Worm (Caenorhabditis elegans): ENCODE data around the gene nhr-118.
A peak's percentile ranks its signal among the peaks of the same experiment; 100 is the strongest.

The nhr-118 gene

DNA sequence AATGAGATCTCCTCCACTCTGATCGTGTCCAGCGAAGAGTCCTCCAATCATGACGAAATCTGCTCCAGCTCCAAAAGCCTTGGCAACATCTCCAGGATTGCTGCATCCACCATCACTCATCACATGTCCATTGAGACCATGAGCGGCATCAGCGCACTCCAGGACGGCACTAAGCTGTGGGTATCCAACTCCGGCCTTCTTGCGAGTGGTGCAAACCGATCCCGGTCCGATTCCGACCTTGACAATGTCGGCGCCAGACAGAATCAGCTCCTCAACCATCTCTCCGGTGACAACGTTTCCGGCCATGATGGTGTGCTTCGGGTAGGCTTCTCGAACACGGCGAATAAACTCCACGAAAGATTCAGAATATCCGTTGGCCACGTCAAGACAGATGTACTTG lies 37.1 kb upstream of the nhr-118 start:
- TF ChIP-seq set-16 (GFP tag; IDR thresholded peaks at IDR 0.05) (peak; percentile 55; the same call in 1 of the 2 replicates), ceh-20 (GFP tag; IDR thresholded peaks at IDR 0.05) (no peak)

DNA sequence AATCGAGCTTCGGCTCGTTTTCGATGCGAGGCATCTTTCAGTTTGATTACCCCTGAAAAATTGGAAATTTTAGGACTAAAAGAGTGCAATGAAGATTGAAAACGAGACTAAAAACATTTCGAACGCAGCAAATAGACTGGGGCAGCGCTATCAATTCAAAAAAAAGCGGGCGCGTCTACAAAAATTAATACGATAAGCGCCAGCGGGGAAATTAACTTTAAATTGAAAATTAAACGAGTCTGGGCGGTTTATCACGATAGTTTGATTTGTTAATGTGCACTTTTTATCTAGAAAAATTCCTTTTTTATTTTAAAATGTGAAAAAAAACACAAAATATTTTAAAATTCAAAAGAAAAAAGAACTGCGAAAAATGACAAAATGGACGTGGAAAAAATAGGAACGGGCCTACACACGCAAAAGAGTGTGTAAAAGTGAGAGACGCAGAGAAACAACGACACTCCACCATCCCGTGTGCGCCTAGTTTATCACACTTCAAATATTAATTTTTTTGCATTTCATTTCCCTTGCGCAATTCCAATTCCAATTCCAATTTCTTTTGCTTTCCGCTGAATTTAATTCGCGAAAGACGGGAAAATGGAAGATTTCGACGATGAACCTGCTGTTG lies 36.2 kb upstream of the nhr-118 start, which contains the start of the genes gmpr-1 and fipp-1:
TSS of gene gmpr-1 (minus strand) at position 75 of the 625 bp plus-strand sequence.
TSS of gene fipp-1 (plus strand) at position 499 of the 625 bp plus-strand sequence.
- peak; percentile 23 for TF ChIP-seq hlh-11 (tag; optimal IDR thresholded peaks at IDR 0.05)
- no peak for TF ChIP-seq unc-62 (GFP tag; optimal IDR thresholded peaks at IDR 0.05 in 1 of 2)
- TF ChIP-seq unc-62 (tag; optimal IDR thresholded peaks at IDR 0.05) = no peak
- peak; percentile 42 for TF ChIP-seq hlh-30 (tag; optimal IDR thresholded peaks at IDR 0.05; ENCODE audit: insufficient read depth)
- peak in 1 of 2 experiments; percentile 73 for TF ChIP-seq lsy-2 (tag; optimal IDR thresholded peaks at IDR 0.05)
- 0 out of 2 replicates have a peak, but pooled peaks have one; percentile 26 for TF ChIP-seq pha-4 (GFP tag; IDR thresholded peaks at IDR 0.05)
- TF ChIP-seq pha-4 (tag; optimal IDR thresholded peaks at IDR 0.05) = no peak
- TF ChIP-seq hmg-1.1 (GFP tag; IDR thresholded peaks at IDR 0.05) = peak; percentile 53
- TF ChIP-seq pqm-1 (tag; optimal IDR thresholded peaks at IDR 0.05) = peak; percentile 67
- TF ChIP-seq Y48G9A.11 (GFP tag; IDR thresholded peaks at IDR 0.05) = peak; percentile 80
- TF ChIP-seq mdl-1 (tag; optimal IDR thresholded peaks at IDR 0.05) = peak in 1 of 2 experiments; percentile 8
- peak; percentile 31; the same call in 1 of the 2 replicates for TF ChIP-seq lin-38 (GFP tag; IDR thresholded peaks at IDR 0.05)
- no peak for TF ChIP-seq lin-13 (GFP tag; optimal IDR thresholded peaks at IDR 0.05)
- no peak for TF ChIP-seq mxl-2 (GFP tag; conservative IDR thresholded peaks at IDR 0.05)
- peak; percentile 67 for TF ChIP-seq dpl-1 (GFP tag; optimal IDR thresholded peaks at IDR 0.05)
- peak in 1 of 2 experiments; percentile 21 for TF ChIP-seq hif-1 (tag; optimal IDR thresholded peaks at IDR 0.05)
- TF ChIP-seq T20F7.1 (GFP tag; optimal IDR thresholded peaks at IDR 0.05) = peak; percentile 99
- TF ChIP-seq egl-27 (tag; optimal IDR thresholded peaks at IDR 0.05) = no peak
- TF ChIP-seq dve-1 (tag; optimal IDR thresholded peaks at IDR 0.05; ENCODE audit: insufficient read depth) = peak; percentile 51
- TF ChIP-seq nhr-111 (GFP tag; optimal IDR thresholded peaks at IDR 0.05) = no peak
- no peak for TF ChIP-seq nhr-6 (tag; optimal IDR thresholded peaks at IDR 0.05)
- TF ChIP-seq mep-1 (tag; optimal IDR thresholded peaks at IDR 0.05) = no peak
- TF ChIP-seq nhr-28 (tag; optimal IDR thresholded peaks at IDR 0.05) = no peak
- TF ChIP-seq nhr-10 (tag; optimal IDR thresholded peaks at IDR 0.05) = no peak
- no peak for TF ChIP-seq ama-1 (optimal IDR thresholded peaks at IDR 0.05)
- peak; percentile 60 for TF ChIP-seq mes-2 (tag; optimal IDR thresholded peaks at IDR 0.05; ENCODE audit: poor library complexity, severe bottlenecking)
- no peak for TF ChIP-seq unc-39 (tag; optimal IDR thresholded peaks at IDR 0.05)
- peak; percentile 5 for TF ChIP-seq nhr-25 (tag; optimal IDR thresholded peaks at IDR 0.05; ENCODE audit: borderline replicate concordance, insufficient read depth)
- no peak for TF ChIP-seq lin-39 (tag; optimal IDR thresholded peaks at IDR 0.05)

DNA sequence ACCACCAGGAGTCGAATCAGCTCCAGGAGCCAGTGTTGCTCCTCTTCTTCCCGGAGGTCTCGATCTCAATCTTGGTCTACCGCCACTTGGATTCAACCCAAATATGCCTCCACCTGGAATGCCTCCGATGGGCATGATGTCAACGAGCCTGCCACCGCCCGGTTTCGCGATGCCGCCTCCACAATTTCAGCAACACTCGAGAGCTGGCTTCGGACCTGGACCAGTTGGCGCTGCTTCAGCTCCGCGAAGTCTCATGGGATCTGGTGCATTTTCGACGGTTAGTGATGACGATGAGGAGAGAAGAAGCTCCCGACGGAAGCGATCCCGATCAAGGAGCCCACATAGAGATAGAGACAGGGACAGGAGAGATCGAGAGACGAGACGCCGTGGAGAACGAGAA lies 34.6 kb upstream of the nhr-118 start:
- TF ChIP-seq zip-11 (GFP tag; IDR thresholded peaks at IDR 0.05) (no peak), F37D6.2 (tag; optimal IDR thresholded peaks at IDR 0.05) (no peak), ZK337.2 (GFP tag; IDR thresholded peaks at IDR 0.05) (no peak), lin-39 (tag; optimal IDR thresholded peaks at IDR 0.05) (no peak), D1046.2 (GFP tag; IDR thresholded peaks at IDR 0.05) (no peak), set-16 (GFP tag; IDR thresholded peaks at IDR 0.05) (peak; percentile 88)

DNA sequence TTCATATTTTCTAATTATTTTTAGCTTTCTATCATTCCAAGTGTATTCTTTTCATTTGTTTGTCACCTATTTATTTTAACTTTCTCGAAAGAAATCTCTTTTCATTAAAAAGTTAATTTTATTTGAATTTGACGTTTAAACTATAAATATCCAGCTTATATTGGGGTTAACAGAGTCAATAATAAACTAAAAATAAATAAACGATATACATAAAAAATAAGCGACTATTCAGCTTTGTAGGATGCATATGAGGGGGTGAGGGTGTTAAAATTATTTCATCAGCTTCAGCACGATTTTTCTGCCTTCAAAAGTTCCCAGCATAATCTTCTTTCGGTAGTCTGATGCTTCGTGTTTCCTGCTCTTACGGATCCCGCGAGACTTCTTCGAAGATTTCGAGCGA lies 34.0 kb upstream of the nhr-118 start:
- TF ChIP-seq F37D6.2 (tag; optimal IDR thresholded peaks at IDR 0.05) (no peak), ztf-7 (tag; optimal IDR thresholded peaks at IDR 0.05) (no peak), nhr-111 (GFP tag; optimal IDR thresholded peaks at IDR 0.05) (no peak), mdl-1 (tag; optimal IDR thresholded peaks at IDR 0.05) (no peak), lin-38 (GFP tag; IDR thresholded peaks at IDR 0.05) (peak; percentile 42), hlh-11 (tag; optimal IDR thresholded peaks at IDR 0.05) (no peak), snpc-1.2 (GFP tag; IDR thresholded peaks at IDR 0.05) (no peak), nhr-25 (tag; optimal IDR thresholded peaks at IDR 0.05; ENCODE audit: borderline replicate concordance, insufficient read depth) (no peak)

All from whole organism, L4 larva.